Fruit fly (Drosophila melanogaster) whole organism, embryonic: Measurements from ENCODE around the gene SelT.

Source experiments
- Atf3 ChIP-seq: fragments of 200-800 bp; sonication (Bioruptor generic); optimal IDR thresholded peaks from 3 replicates; lab custom pipeline; 2016; ENCODE audit warnings: missing biosample characterization, missing genetic modification characterization
- Bgb ChIP-seq: fragments of 200-800 bp; sonication (Bioruptor generic); IDR thresholded peaks from 2 replicates; pipeline ENCODE4 v1.3.6; 2022; ENCODE audit warnings: missing biosample characterization, missing genetic modification characterization; ENCODE audit not compliant: partially characterized antibody
- CG11085 ChIP-seq: fragments of 200-800 bp; sonication (Bioruptor generic); IDR thresholded peaks from 2 replicates; pipeline ENCODE4 v1.3.6; 2022; ENCODE audit warnings: missing biosample characterization, missing genetic modification characterization
- CG12236 ChIP-seq: fragments of 200-800 bp; sonication (Bioruptor generic); optimal IDR thresholded peaks from 2 replicates; lab custom pipeline; 2016; ENCODE audit warnings: missing biosample characterization, missing genetic modification characterization
- CG12769 ChIP-seq: fragments of 200-800 bp; sonication (Bioruptor generic); optimal IDR thresholded peaks from 2 replicates; lab custom pipeline; 2019; ENCODE audit warnings: missing biosample characterization, mild to moderate bottlenecking, missing genetic modification characterization, moderate library complexity
- CG14667 ChIP-seq: fragments of 200-800 bp; sonication (Bioruptor generic); IDR thresholded peaks from 2 replicates; pipeline ENCODE4 v1.3.6; 2022; ENCODE audit warnings: missing biosample characterization, missing genetic modification characterization
- CG14965 ChIP-seq: fragments of 200-800 bp; sonication (Bioruptor generic); optimal IDR thresholded peaks from 2 replicates; lab custom pipeline; 2016; ENCODE audit warnings: missing biosample characterization, missing genetic modification characterization, borderline replicate concordance
- CG1603 ChIP-seq: fragments of 200-800 bp; sonication (Bioruptor generic); optimal IDR thresholded peaks from 2 replicates; lab custom pipeline; 2019; ENCODE audit warnings: missing biosample characterization, mild to moderate bottlenecking, missing genetic modification characterization, moderate library complexity
- CG17612 ChIP-seq: fragments of 200-800 bp; sonication (Bioruptor generic); IDR thresholded peaks from 2 replicates; pipeline ENCODE4 v1.3.6; 2022; ENCODE audit warnings: missing biosample characterization, missing genetic modification characterization
- CG31388 ChIP-seq: fragments of 200-800 bp; sonication (Bioruptor generic); optimal IDR thresholded peaks from 2 replicates; lab custom pipeline; 2016; ENCODE audit warnings: missing biosample characterization, missing genetic modification characterization
- CG32767 ChIP-seq: fragments of 200-800 bp; sonication (Bioruptor generic); IDR thresholded peaks from 2 replicates; pipeline ENCODE4 v1.3.6; 2022; ENCODE audit warnings: missing biosample characterization, missing genetic modification characterization
- CG34376 ChIP-seq: fragments of 200-800 bp; sonication (Bioruptor generic); optimal IDR thresholded peaks from 2 replicates; lab custom pipeline; 2018; ENCODE audit warnings: missing biosample characterization, mild to moderate bottlenecking, missing genetic modification characterization
- CG34422 ChIP-seq: fragments of 200-800 bp; sonication (Bioruptor generic); IDR thresholded peaks from 3 replicates; pipeline ENCODE4 v1.3.6; 2022; ENCODE audit warnings: missing biosample characterization, missing genetic modification characterization
- CG4730 ChIP-seq: fragments of 200-800 bp; sonication (Bioruptor generic); IDR thresholded peaks from 2 replicates; pipeline ENCODE4 v1.3.6; 2022; ENCODE audit warnings: missing biosample characterization, missing genetic modification characterization
- CG7556 ChIP-seq: fragments of 200-800 bp; sonication (Bioruptor generic); optimal IDR thresholded peaks from 2 replicates; lab custom pipeline; 2017; ENCODE audit warnings: missing biosample characterization, mild to moderate bottlenecking, missing genetic modification characterization
- CG9797 ChIP-seq: fragments of 200-800 bp; sonication (Bioruptor generic); optimal IDR thresholded peaks from 3 replicates; lab custom pipeline; 2018; ENCODE audit warnings: missing biosample characterization, mild to moderate bottlenecking, missing genetic modification characterization
- Dfd ChIP-seq, 2 experiments: fragments of >200 bp; optimal IDR thresholded peaks; 2 replicates each; lab custom pipeline; 2017; ENCODE audit warnings: missing biosample characterization in 2 of 2, missing genetic modification characterization in 2 of 2
- Dref ChIP-seq: fragments of 200-800 bp; sonication (Bioruptor generic); IDR thresholded peaks from 2 replicates; pipeline ENCODE4 v1.3.6; 2022; ENCODE audit warnings: missing biosample characterization, missing genetic modification characterization
- Drgx ChIP-seq: fragments of 200-800 bp; sonication (Bioruptor generic); IDR thresholded peaks from 2 replicates; pipeline ENCODE4 v1.3.6; 2022; ENCODE audit warnings: missing biosample characterization, missing genetic modification characterization
- E2f1 ChIP-seq: fragments of 200-800 bp; sonication (Bioruptor generic); IDR thresholded peaks from 2 replicates; pipeline ENCODE4 v1.3.6; 2022; ENCODE audit warnings: missing biosample characterization, missing genetic modification characterization
- Fer3 ChIP-seq: fragments of 200-800 bp; sonication (Bioruptor generic); optimal IDR thresholded peaks from 2 replicates; lab custom pipeline; 2018; ENCODE audit warnings: missing biosample characterization, mild to moderate bottlenecking, missing genetic modification characterization, moderate library complexity
- HLH3B ChIP-seq: fragments of 200-800 bp; sonication (Bioruptor generic); IDR thresholded peaks from 2 replicates; pipeline ENCODE4 v1.3.6; 2022; ENCODE audit warnings: missing biosample characterization, missing genetic modification characterization
- Hand ChIP-seq: fragments of 200-800 bp; sonication (Bioruptor generic); optimal IDR thresholded peaks from 2 replicates; lab custom pipeline; 2017; ENCODE audit warnings: mild to moderate bottlenecking, missing biosample characterization, missing genetic modification reagents, missing genetic modification characterization
- Hr39 ChIP-seq: fragments of >200 bp; optimal IDR thresholded peaks from 2 replicates; lab custom pipeline; 2017
- Jarid2 ChIP-seq: fragments of 200-800 bp; sonication (Bioruptor generic); optimal IDR thresholded peaks from 3 replicates; lab custom pipeline; 2017; ENCODE audit warnings: mild to moderate bottlenecking, missing biosample characterization, missing genetic modification reagents, missing genetic modification characterization
- Opbp ChIP-seq: fragments of 200-800 bp; sonication (Bioruptor generic); IDR thresholded peaks from 3 replicates; pipeline ENCODE4 v1.3.6; 2022; ENCODE audit warnings: missing biosample characterization, missing genetic modification characterization; ENCODE audit not compliant: partially characterized antibody
- Pdp1 ChIP-seq, 2 experiments: fragments of 200-800 bp; sonication (Bioruptor generic); optimal IDR thresholded peaks; 3 replicates each; lab custom pipeline; 2016; ENCODE audit warnings: missing biosample characterization in 2 of 2, missing genetic modification characterization in 2 of 2, mild to moderate bottlenecking in 1 of 2, moderate library complexity in 1 of 2
- Ptx1 ChIP-seq: fragments of 200-800 bp; sonication (Bioruptor generic); IDR thresholded peaks from 2 replicates; pipeline ENCODE4 v1.3.6; 2022; ENCODE audit warnings: missing biosample characterization, missing genetic modification characterization
- Rx ChIP-seq: fragments of 200-800 bp; sonication (Bioruptor generic); IDR thresholded peaks from 2 replicates; pipeline ENCODE4 v1.3.6; 2022; ENCODE audit warnings: missing biosample characterization, missing genetic modification characterization
- Sin3A ChIP-seq: fragments of >200 bp; optimal IDR thresholded peaks from 2 replicates; lab custom pipeline; 2018
- Taf1 ChIP-seq: fragments of 200-800 bp; sonication (Bioruptor generic); IDR thresholded peaks from 2 replicates; pipeline ENCODE4 v1.3.6; 2022; ENCODE audit warnings: missing biosample characterization, missing genetic modification characterization
- abd-A ChIP-seq: fragments of 200-800 bp; sonication (Bioruptor generic); optimal IDR thresholded peaks from 3 replicates; lab custom pipeline; 2019; ENCODE audit warnings: missing biosample characterization, mild to moderate bottlenecking, missing genetic modification characterization, moderate library complexity
- cg ChIP-seq: fragments of 200-800 bp; sonication (Bioruptor generic); optimal IDR thresholded peaks from 3 replicates; lab custom pipeline; 2019; ENCODE audit warnings: missing biosample characterization, mild to moderate bottlenecking, missing genetic modification characterization, moderate library complexity
- chinmo ChIP-seq: fragments of 200-800 bp; sonication (Bioruptor generic); IDR thresholded peaks from 4 replicates; pipeline ENCODE4 v1.3.6; 2022; ENCODE audit warnings: missing biosample characterization, missing genetic modification characterization; ENCODE audit not compliant: partially characterized antibody
- dpn ChIP-seq, 2 experiments: fragments of 200-800 bp; sonication (Bioruptor generic); optimal IDR thresholded peaks; 3 replicates each; lab custom pipeline; 2016; ENCODE audit warnings: missing biosample characterization in 2 of 2, missing genetic modification characterization in 2 of 2
- ems ChIP-seq: fragments of 200-800 bp; sonication (Bioruptor generic); optimal IDR thresholded peaks from 3 replicates; lab custom pipeline; 2016; ENCODE audit warnings: missing biosample characterization, missing genetic modification characterization
- ham ChIP-seq: fragments of 200-800 bp; sonication (Bioruptor generic); IDR thresholded peaks from 2 replicates; pipeline ENCODE4 v1.3.6; 2022; ENCODE audit warnings: missing biosample characterization, missing genetic modification characterization
- hb ChIP-seq: fragments of 200-800 bp; sonication (Bioruptor generic); IDR thresholded peaks from 3 replicates; pipeline ENCODE4 v1.3.6; 2022; ENCODE audit warnings: missing biosample characterization, missing genetic modification characterization; ENCODE audit not compliant: partially characterized antibody
- jing ChIP-seq: fragments of 200-800 bp; sonication (Bioruptor generic); optimal IDR thresholded peaks from 2 replicates; lab custom pipeline; 2018; ENCODE audit warnings: missing biosample characterization, mild to moderate bottlenecking, missing genetic modification characterization
- jumu ChIP-seq: fragments of 200-800 bp; sonication (Bioruptor generic); optimal IDR thresholded peaks from 3 replicates; lab custom pipeline; 2016; ENCODE audit warnings: missing biosample characterization, missing genetic modification characterization
- kah ChIP-seq: fragments of 200-800 bp; sonication (Bioruptor generic); optimal IDR thresholded peaks from 2 replicates; lab custom pipeline; 2018; ENCODE audit warnings: missing biosample characterization, mild to moderate bottlenecking, missing genetic modification characterization
- lab ChIP-seq: fragments of 200-800 bp; sonication (Bioruptor generic); optimal IDR thresholded peaks from 3 replicates; lab custom pipeline; 2017; ENCODE audit warnings: missing biosample characterization, missing genetic modification characterization, mild to moderate bottlenecking, moderate library complexity, missing genetic modification reagents
- lov ChIP-seq, 2 experiments: fragments of 200-800 bp in 1 of 2; fragments of >200 bp in 1 of 2; sonication (Bioruptor generic) in 1 of 2; IDR thresholded peaks in 1 of 2; optimal IDR thresholded peaks in 1 of 2; 2 replicates in 1 of 2; 3 replicates in 1 of 2; pipeline versions ENCODE4 v1.3.6 to Lab custom; 2017 to 2022; ENCODE audit warnings: missing biosample characterization in 1 of 2, missing genetic modification characterization in 1 of 2
- phol ChIP-seq: fragments of 200-800 bp; sonication (Bioruptor generic); optimal IDR thresholded peaks from 3 replicates; lab custom pipeline; 2018; ENCODE audit warnings: missing biosample characterization, mild to moderate bottlenecking, missing genetic modification characterization, moderate library complexity
- psq ChIP-seq: fragments of 200-800 bp; sonication (Bioruptor generic); optimal IDR thresholded peaks from 2 replicates; lab custom pipeline; 2017; ENCODE audit warnings: missing biosample characterization, missing genetic modification characterization
- ranshi ChIP-seq: fragments of 200-800 bp; sonication (Bioruptor generic); IDR thresholded peaks from 2 replicates; pipeline ENCODE4 v1.3.6; 2022; ENCODE audit warnings: missing biosample characterization, missing genetic modification characterization
- sisA ChIP-seq: fragments of 200-800 bp; sonication (Bioruptor generic); IDR thresholded peaks from 2 replicates; pipeline ENCODE4 v1.3.6; 2022; ENCODE audit warnings: missing biosample characterization, missing genetic modification characterization
- sr ChIP-seq: fragments of 200-800 bp; sonication (Bioruptor generic); IDR thresholded peaks from 3 replicates; pipeline ENCODE4 v1.3.6; 2022; ENCODE audit warnings: missing biosample characterization, missing genetic modification characterization
- ttk ChIP-seq: fragments of 200-800 bp; sonication (Bioruptor generic); IDR thresholded peaks from 2 replicates; pipeline ENCODE4 v2.1.2; 2022; ENCODE audit warnings: missing biosample characterization, missing genetic modification characterization

The SelT gene

DNA sequence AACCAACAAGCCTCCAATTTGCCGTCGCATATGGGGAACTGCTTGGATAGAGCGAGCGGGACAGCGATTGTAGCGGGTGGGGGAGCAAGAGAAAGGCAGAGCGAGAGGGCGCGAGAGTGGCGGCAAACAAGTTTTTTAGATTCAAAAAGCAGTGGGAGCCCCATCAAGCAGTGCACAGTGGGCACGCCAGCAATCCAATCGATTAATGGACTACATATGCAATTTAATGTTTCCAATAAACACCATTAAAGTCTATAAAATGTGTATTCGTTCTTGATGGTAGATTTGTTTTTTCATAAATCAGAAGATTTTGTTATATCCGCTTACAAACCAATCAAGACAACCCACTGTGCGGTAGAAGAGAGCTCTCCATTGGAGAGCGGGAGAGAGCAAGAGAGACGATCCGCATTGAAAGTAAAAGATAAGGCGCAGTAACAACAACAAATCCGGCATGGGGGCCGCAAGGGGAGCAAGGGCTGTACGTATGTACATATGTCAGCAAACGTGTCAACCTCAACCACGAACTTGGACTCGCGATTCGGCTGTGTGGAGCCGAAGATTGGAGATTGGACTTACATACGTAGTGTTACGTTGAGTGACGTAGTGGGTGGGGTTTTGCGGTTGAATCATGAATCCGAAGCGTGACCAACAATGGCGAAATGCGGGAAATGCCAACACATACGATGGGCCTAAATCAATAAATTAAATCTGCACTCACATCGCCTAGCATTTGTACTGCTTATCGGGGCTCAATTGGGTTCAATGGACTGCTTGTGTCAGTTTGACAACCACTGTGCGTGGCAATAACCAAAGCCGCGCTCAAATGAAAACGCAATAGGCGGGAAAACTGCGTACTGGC lies 13.1 kb upstream of the SelT start:
- TF ChIP-seq cg (peak; percentile 15), Drgx (GFP tag; lab: Robert Waterston, UW) (peak; percentile 99), CG14965 (GFP tag; lab: Kevin White, UChicago) (peak; percentile 92), Sin3A (no peak), Jarid2 (GFP tag; lab: Kevin White, UChicago) (peak; percentile 94), Ptx1 (GFP tag; lab: Robert Waterston, UW) (peak; percentile 99), Atf3 (peak; percentile 99), CG32767 (peak; percentile 98), Dref (no peak; the same call in 1 of the 2 replicates), psq (peak; percentile 95), phol (peak; percentile 99), CG1603 (tag; lab: Kevin White, UChicago) (peak; percentile 99), HLH3B (GFP tag; lab: Robert Waterston, UW) (peak; percentile 99), kah (GFP tag; lab: Kevin White, UChicago) (peak; percentile 97), ems (GFP tag; lab: Kevin White, UChicago) (peak; percentile 99), Dfd (GFP tag; optimal IDR thresholded peaks at IDR 0.05; lab: Kevin White, UChicago) (peak; percentile 58 to 81), Bgb (GFP tag; lab: Robert Waterston, UW) (peak; percentile 59), CG11085 (GFP tag; lab: Robert Waterston, UW) (peak; percentile 99), CG4730 (GFP tag; lab: Robert Waterston, UW) (peak; percentile 99), CG31388 (peak; percentile 98), CG9797 (GFP tag; lab: Kevin White, UChicago) (peak; percentile 67), CG12236 (peak; percentile 98), Opbp (GFP tag; lab: Robert Waterston, UW) (peak; percentile 66; the same call in 2 of the 3 replicates), Pdp1 (GFP tag; optimal IDR thresholded peaks at IDR 0.05; lab: Kevin White, UChicago) (peak; percentile 98 to 99), jumu (peak; percentile 99), jing (GFP tag; lab: Kevin White, UChicago) (peak; percentile 99), Fer3 (tag; lab: Kevin White, UChicago) (peak; percentile 99), ttk (GFP tag; lab: Robert Waterston, UW) (peak; percentile 99), dpn (GFP tag; optimal IDR thresholded peaks at IDR 0.05; lab: Kevin White, UChicago) (peak; percentile 99), lab (GFP tag; lab: Kevin White, UChicago) (peak; percentile 99), Hand (GFP tag; lab: Kevin White, UChicago) (peak; percentile 94), E2f1 (GFP tag; lab: Robert Waterston, UW) (peak; percentile 99), CG34422 (GFP tag; lab: Robert Waterston, UW) (peak; percentile 100), Rx (GFP tag; lab: Robert Waterston, UW) (peak; percentile 99), ham (GFP tag; lab: Robert Waterston, UW) (no peak; the same call in 1 of the 2 replicates), CG14667 (GFP tag; lab: Robert Waterston, UW) (peak; percentile 99), lov (optimal IDR thresholded peaks at IDR 0.05; lab: Kevin White, UChicago) (no peak), lov (GFP tag; IDR thresholded peaks at IDR 0.05; lab: Robert Waterston, UW) (peak; percentile 98), chinmo (GFP tag; lab: Robert Waterston, UW) (no peak), hb (GFP tag; lab: Robert Waterston, UW) (peak; percentile 81; the same call in 1 of the 3 replicates), abd-A (tag; lab: Kevin White, UChicago) (peak; percentile 96), sisA (GFP tag; lab: Robert Waterston, UW) (peak; percentile 100), Hr39 (lab: Kevin White, UChicago) (no peak), CG17612 (peak; percentile 98), CG12769 (tag; lab: Kevin White, UChicago) (peak; percentile 99), Taf1 (GFP tag; lab: Robert Waterston, UW) (peak; percentile 97), CG7556 (GFP tag; lab: Kevin White, UChicago) (peak; percentile 98), sr (peak; percentile 98), CG34376 (GFP tag; lab: Kevin White, UChicago) (peak; percentile 97), ranshi (peak; percentile 99)
